Fruit fly (Drosophila melanogaster) whole organism, pupa: ENCODE results near the gene Pdp1.
A peak's percentile ranks its signal among the peaks of the same experiment; 100 is the strongest.

ENCODE experiments used
- CG10348 ChIP-seq: fragments of 200-800 bp; sonication (Bioruptor generic); IDR thresholded peaks from 2 replicates; pipeline ENCODE4 v1.3.6; 2022; ENCODE audit warnings: missing biosample characterization, missing genetic modification characterization
- CG12605 ChIP-seq: fragments of 200-800 bp; sonication (Bioruptor generic); IDR thresholded peaks from 2 replicates; pipeline ENCODE4 v1.3.6; 2022; ENCODE audit warnings: missing biosample characterization, missing genetic modification characterization
- CG13204 ChIP-seq: fragments of 200-800 bp; sonication (Bioruptor generic); optimal IDR thresholded peaks from 2 replicates; lab custom pipeline; 2018; ENCODE audit warnings: missing biosample characterization, mild to moderate bottlenecking, missing genetic modification characterization, moderate library complexity
- CG14655 ChIP-seq: fragments of 200-800 bp; sonication (Bioruptor generic); optimal IDR thresholded peaks from 3 replicates; lab custom pipeline; 2017; ENCODE audit warnings: mild to moderate bottlenecking, missing biosample characterization, missing genetic modification reagents, missing genetic modification characterization
- CG15710 ChIP-seq: fragments of 200-800 bp; sonication (Bioruptor generic); optimal IDR thresholded peaks from 2 replicates; lab custom pipeline; 2018; ENCODE audit warnings: missing biosample characterization, mild to moderate bottlenecking, missing genetic modification characterization, moderate library complexity
- CG17806 ChIP-seq: fragments of 200-800 bp; sonication (Bioruptor generic); optimal IDR thresholded peaks from 2 replicates; lab custom pipeline; 2018; ENCODE audit warnings: missing biosample characterization, mild to moderate bottlenecking, missing genetic modification characterization, moderate library complexity
- CG32121 ChIP-seq: fragments of 200-800 bp; sonication (Bioruptor generic); IDR thresholded peaks from 2 replicates; pipeline ENCODE4 v1.3.6; 2022; ENCODE audit warnings: missing biosample characterization, missing genetic modification characterization
- CG34367 ChIP-seq: fragments of 200-800 bp; sonication (Bioruptor generic); optimal IDR thresholded peaks from 2 replicates; lab custom pipeline; 2018; ENCODE audit warnings: missing biosample characterization, mild to moderate bottlenecking, missing genetic modification characterization
- CG4496 ChIP-seq: fragments of 200-800 bp; sonication (Bioruptor generic); IDR thresholded peaks from 3 replicates; pipeline ENCODE4 v1.3.6; 2022; ENCODE audit warnings: missing biosample characterization, missing genetic modification characterization
- CG8159 ChIP-seq: fragments of 200-800 bp; sonication (Bioruptor generic); optimal IDR thresholded peaks from 3 replicates; lab custom pipeline; 2018; ENCODE audit warnings: missing biosample characterization, mild to moderate bottlenecking, missing genetic modification characterization, moderate library complexity
- CG8301 ChIP-seq: fragments of 200-800 bp; sonication (Bioruptor generic); optimal IDR thresholded peaks from 2 replicates; lab custom pipeline; 2018; ENCODE audit warnings: missing biosample characterization, mild to moderate bottlenecking, missing genetic modification characterization
- CG9948 ChIP-seq: fragments of 200-800 bp; sonication (Bioruptor generic); optimal IDR thresholded peaks from 2 replicates; lab custom pipeline; 2018; ENCODE audit warnings: missing biosample characterization, mild to moderate bottlenecking, missing genetic modification characterization, moderate library complexity
- D1 ChIP-seq: fragments of 200-800 bp; sonication (Bioruptor generic); optimal IDR thresholded peaks from 2 replicates; lab custom pipeline; 2018; ENCODE audit warnings: missing biosample characterization, mild to moderate bottlenecking, missing genetic modification characterization, moderate library complexity
- EcR ChIP-seq: fragments of 200-800 bp; sonication (Bioruptor generic); optimal IDR thresholded peaks from 3 replicates; lab custom pipeline; 2019; ENCODE audit warnings: missing biosample characterization, missing genetic modification characterization, mild to moderate bottlenecking, moderate library complexity, missing genetic modification reagents
- Ets98B ChIP-seq: fragments of 200-800 bp; sonication (Bioruptor generic); IDR thresholded peaks from 2 replicates; pipeline ENCODE4 v1.3.6; 2022; ENCODE audit warnings: missing biosample characterization, missing genetic modification characterization
- Pif1A ChIP-seq: fragments of 200-800 bp; sonication (Bioruptor generic); optimal IDR thresholded peaks from 3 replicates; lab custom pipeline; 2016; ENCODE audit warnings: missing biosample characterization, missing genetic modification characterization
- Pif1B ChIP-seq: fragments of 200-800 bp; sonication (Bioruptor generic); optimal IDR thresholded peaks from 3 replicates; lab custom pipeline; 2016; ENCODE audit warnings: missing biosample characterization, missing genetic modification characterization
- Snoo ChIP-seq: fragments of 200-800 bp; sonication (Bioruptor generic); optimal IDR thresholded peaks from 3 replicates; lab custom pipeline; 2017; ENCODE audit warnings: missing biosample characterization, mild to moderate bottlenecking, missing genetic modification characterization, inconsistent platforms
- fd96Ca ChIP-seq: fragments of 200-800 bp; sonication (Bioruptor generic); IDR thresholded peaks from 3 replicates; pipeline ENCODE4 v1.3.6; 2022; ENCODE audit warnings: missing biosample characterization, missing genetic modification characterization
- gl ChIP-seq: fragments of 200-800 bp; sonication (Bioruptor generic); optimal IDR thresholded peaks from 2 replicates; lab custom pipeline; 2018; ENCODE audit warnings: missing biosample characterization, mild to moderate bottlenecking, missing genetic modification characterization
- rn ChIP-seq: fragments of 200-800 bp; sonication (Bioruptor generic); IDR thresholded peaks from 2 replicates; pipeline ENCODE4 v1.3.6; 2022; ENCODE audit warnings: missing biosample characterization, missing genetic modification characterization

The Pdp1 gene

DNA sequence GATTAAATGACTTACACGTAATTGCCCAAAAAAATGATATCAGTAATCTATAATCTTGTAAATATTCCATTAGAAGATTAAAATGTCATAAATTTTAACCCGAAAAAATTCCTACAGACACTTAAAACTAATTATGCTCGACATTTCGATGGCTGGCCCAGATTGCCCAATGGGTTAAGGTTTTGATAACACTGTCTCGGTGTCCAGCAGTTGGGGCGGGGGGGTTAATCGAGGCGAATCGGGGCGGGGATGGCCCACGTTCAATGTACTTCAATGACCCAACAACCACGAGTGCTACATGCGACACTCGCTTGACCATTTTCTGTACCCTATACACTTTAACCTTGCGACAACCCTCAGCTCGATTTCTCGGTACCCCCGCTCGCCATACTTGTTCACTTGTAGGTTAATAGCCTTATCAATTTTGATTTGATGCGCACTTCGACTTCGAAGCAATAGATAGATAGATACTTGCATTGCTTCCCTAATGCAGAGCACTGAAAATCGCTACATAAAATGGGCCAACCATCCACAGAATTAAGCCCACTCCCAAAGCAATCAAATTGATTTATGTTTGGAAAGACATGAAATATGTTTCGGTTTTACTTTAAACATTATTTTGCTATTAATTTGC, 14.8 kb downstream of the Pdp1 start:
- TF ChIP-seq CG10348 = no peak
- no peak for TF ChIP-seq Pif1A
- TF ChIP-seq CG17806 (tag; lab: Kevin White, UChicago) = no peak
- TF ChIP-seq CG15710 (tag; lab: Kevin White, UChicago) = no peak
- no peak for TF ChIP-seq CG14655 (GFP tag; lab: Kevin White, UChicago)
- TF ChIP-seq fd96Ca = no peak
- no peak for TF ChIP-seq CG12605 (GFP tag; lab: Robert Waterston, UW)
- no peak for TF ChIP-seq gl
- TF ChIP-seq Snoo (tag; lab: Kevin White, UChicago) = no peak
- no peak for TF ChIP-seq rn (GFP tag; lab: Robert Waterston, UW)
- TF ChIP-seq EcR (GFP tag; lab: Kevin White, UChicago) = no peak
- no peak for TF ChIP-seq CG13204 (GFP tag; lab: Kevin White, UChicago)
- TF ChIP-seq CG4496 = no peak
- TF ChIP-seq Pif1B (GFP tag; lab: Kevin White, UChicago) = no peak
- no peak for TF ChIP-seq CG32121 (GFP tag; lab: Robert Waterston, UW)

- TF ChIP-seq CG4496 (peak; percentile 85), CG13204 (GFP tag; lab: Kevin White, UChicago) (no peak), CG10348 (peak; percentile 50; the same call in 1 of the 2 replicates), gl (no peak), CG15710 (tag; lab: Kevin White, UChicago) (peak; percentile 55), Pif1A (peak; percentile 67), Snoo (tag; lab: Kevin White, UChicago) (no peak), CG8301 (tag; lab: Kevin White, UChicago) (peak; percentile 87), fd96Ca (peak; percentile 78), Ets98B (GFP tag; lab: Robert Waterston, UW) (peak; percentile 80), rn (GFP tag; lab: Robert Waterston, UW) (peak; percentile 54), CG8159 (peak; percentile 73), CG34367 (peak; percentile 27), CG14655 (GFP tag; lab: Kevin White, UChicago) (peak; percentile 88), D1 (tag; lab: Kevin White, UChicago) (no peak), CG17806 (tag; lab: Kevin White, UChicago) (peak; percentile 66), EcR (GFP tag; lab: Kevin White, UChicago) (no peak), Pif1B (GFP tag; lab: Kevin White, UChicago) (peak; percentile 34), CG9948 (peak; percentile 69), CG12605 (GFP tag; lab: Robert Waterston, UW) (peak; percentile 69; the same call in 1 of the 2 replicates), CG32121 (GFP tag; lab: Robert Waterston, UW) (peak; percentile 86)
Observed at dm6 chr3L:7850771-7851358, 16.3 kb downstream of the Pdp1 start.

- TF ChIP-seq Pif1A (no peak), Pif1B (GFP tag; lab: Kevin White, UChicago) (no peak), CG17806 (tag; lab: Kevin White, UChicago) (no peak), fd96Ca (no peak)
Observed at dm6 chr3L:7848617-7849016, 18.6 kb downstream of the Pdp1 start.

DNA sequence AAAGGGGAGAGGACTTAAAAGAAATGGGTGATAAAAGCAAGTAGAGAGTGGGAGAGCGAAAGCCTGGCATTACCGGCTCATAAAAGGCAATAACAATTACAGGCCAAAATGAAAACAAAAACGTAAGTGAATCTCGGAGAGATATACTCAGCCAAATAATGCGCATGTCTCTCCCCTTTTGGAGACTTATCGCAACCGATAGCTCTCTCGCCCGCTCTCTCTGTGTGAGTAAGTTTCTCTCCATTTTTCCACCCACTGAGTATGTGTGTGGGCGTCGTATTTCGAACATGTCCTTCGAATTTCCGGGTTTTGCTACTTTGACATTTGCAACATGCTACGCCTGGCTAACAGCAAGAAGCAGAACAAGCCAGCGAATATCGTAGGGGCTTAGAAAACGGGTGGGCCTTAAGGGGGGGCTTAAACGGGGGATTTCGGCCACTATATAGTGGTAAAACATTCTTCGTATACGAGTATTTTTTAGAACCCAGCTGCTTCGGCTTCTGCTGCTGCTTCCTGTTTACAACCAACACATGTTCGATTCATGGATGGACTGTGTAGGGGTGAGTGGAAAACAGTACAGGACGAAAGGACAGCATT, 19.4 kb downstream of the Pdp1 start:
- 0 out of 2 replicates have a peak, but pooled peaks have one; percentile 12 for TF ChIP-seq CG12605 (GFP tag; lab: Robert Waterston, UW)
- TF ChIP-seq Pif1B (GFP tag; lab: Kevin White, UChicago) = no peak

dm6 chr3L:7844016-7844415, 23.2 kb downstream of the Pdp1 start:
- TF ChIP-seq CG4496 (0 out of 3 replicates have a peak, but pooled peaks have one; percentile 10), CG14655 (GFP tag; lab: Kevin White, UChicago) (no peak), CG32121 (GFP tag; lab: Robert Waterston, UW) (peak; percentile 61)
- TF ChIP-seq, all 21 proteins: peak for 2

DNA sequence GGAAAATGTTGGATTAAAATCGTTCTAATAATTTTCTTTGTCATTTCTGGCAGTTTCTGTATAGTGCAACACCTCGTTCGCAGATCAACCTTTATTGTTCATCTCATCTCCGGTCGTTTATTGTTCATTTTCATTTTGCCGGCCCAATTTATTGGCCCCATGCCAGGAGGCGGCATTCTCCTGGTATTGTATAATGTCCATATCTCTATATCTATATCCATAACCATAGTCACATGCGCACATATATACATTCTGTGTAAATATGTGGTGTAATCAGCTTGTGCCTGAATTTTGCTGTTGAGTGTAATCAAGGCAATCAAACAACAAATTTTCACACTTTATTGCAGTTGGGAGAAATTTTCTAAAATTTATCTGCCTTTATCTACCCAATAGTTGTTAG, 24.6 kb downstream of the Pdp1 start:
- TF ChIP-seq Ets98B (GFP tag; lab: Robert Waterston, UW) = no peak
- TF ChIP-seq CG12605 (GFP tag; lab: Robert Waterston, UW) = no peak
- TF ChIP-seq CG4496 = no peak
- TF ChIP-seq CG17806 (tag; lab: Kevin White, UChicago) = no peak
- no peak for TF ChIP-seq Pif1B (GFP tag; lab: Kevin White, UChicago)
- no peak for TF ChIP-seq CG9948
- no peak for TF ChIP-seq EcR (GFP tag; lab: Kevin White, UChicago)
- TF ChIP-seq fd96Ca = no peak
- TF ChIP-seq CG13204 (GFP tag; lab: Kevin White, UChicago) = no peak
- TF ChIP-seq CG8159 = no peak
- TF ChIP-seq CG10348 = no peak
- TF ChIP-seq CG32121 (GFP tag; lab: Robert Waterston, UW) = no peak
- TF ChIP-seq CG8301 (tag; lab: Kevin White, UChicago) = no peak
- no peak for TF ChIP-seq D1 (tag; lab: Kevin White, UChicago)
- no peak for TF ChIP-seq Snoo (tag; lab: Kevin White, UChicago)
- no peak for TF ChIP-seq CG15710 (tag; lab: Kevin White, UChicago)
- TF ChIP-seq, all 21 proteins: peak for 0
